Fruit fly (Drosophila melanogaster) whole organism, wandering third instar larva: ENCODE data around the gene CG10984.

Experiments
- Abd-B ChIP-seq: fragments of >200 bp; optimal IDR thresholded peaks from 2 replicates; lab custom pipeline; 2017; ENCODE audit warnings: missing biosample characterization, missing genetic modification characterization
- Dfd ChIP-seq: fragments of >200 bp; optimal IDR thresholded peaks from 2 replicates; lab custom pipeline; 2017; ENCODE audit warnings: missing biosample characterization, missing genetic modification characterization
- Dif ChIP-seq: fragments of 200-275, 200-300 bp; sonication (Bioruptor generic); optimal IDR thresholded peaks from 2 replicates; lab custom pipeline; 2018; ENCODE audit warnings: missing biosample characterization, missing genetic modification characterization; ENCODE audit not compliant: partially characterized antibody
- HLH106 ChIP-seq: fragments of 200-800 bp; optimal IDR thresholded peaks from 3 replicates; lab custom pipeline; 2019; ENCODE audit warnings: missing biosample characterization, mild to moderate bottlenecking, missing genetic modification characterization, moderate library complexity
- br ChIP-seq: fragments of 200-800 bp; sonication (Bioruptor generic); optimal IDR thresholded peaks from 2 replicates; lab custom pipeline; 2016; ENCODE audit warnings: missing biosample characterization, missing genetic modification characterization
- dl ChIP-seq, 2 experiments: fragments of 175-275, 200-275 bp in 1 of 2; fragments of 200-275 bp in 1 of 2; sonication (Bioruptor generic); optimal IDR thresholded peaks; lab custom pipeline; 2018; ENCODE audit warnings: mild to moderate bottlenecking in 2 of 2, missing biosample characterization in 2 of 2, missing genetic modification characterization in 2 of 2, moderate library complexity in 2 of 2; ENCODE audit not compliant: partially characterized antibody in 2 of 2, insufficient read depth in 1 of 2
- ey ChIP-seq: fragments of 200-800 bp; sonication (Bioruptor generic); optimal IDR thresholded peaks from 2 replicates; lab custom pipeline; 2016; ENCODE audit warnings: missing biosample characterization, missing genetic modification characterization
- jim ChIP-seq: fragments of 175-275, 200-325 bp; sonication (Bioruptor generic); optimal IDR thresholded peaks from 2 replicates; lab custom pipeline; 2016; ENCODE audit warnings: missing biosample characterization, mild to moderate bottlenecking, missing genetic modification characterization
- lola ChIP-seq: fragments of >200 bp; optimal IDR thresholded peaks from 2 replicates; lab custom pipeline; 2017; ENCODE audit warnings: missing biosample characterization, missing genetic modification characterization
- sv ChIP-seq: fragments of 200-800 bp; sonication (Bioruptor generic); optimal IDR thresholded peaks from 3 replicates; lab custom pipeline; 2016; ENCODE audit warnings: missing biosample characterization, missing genetic modification characterization

DNA sequence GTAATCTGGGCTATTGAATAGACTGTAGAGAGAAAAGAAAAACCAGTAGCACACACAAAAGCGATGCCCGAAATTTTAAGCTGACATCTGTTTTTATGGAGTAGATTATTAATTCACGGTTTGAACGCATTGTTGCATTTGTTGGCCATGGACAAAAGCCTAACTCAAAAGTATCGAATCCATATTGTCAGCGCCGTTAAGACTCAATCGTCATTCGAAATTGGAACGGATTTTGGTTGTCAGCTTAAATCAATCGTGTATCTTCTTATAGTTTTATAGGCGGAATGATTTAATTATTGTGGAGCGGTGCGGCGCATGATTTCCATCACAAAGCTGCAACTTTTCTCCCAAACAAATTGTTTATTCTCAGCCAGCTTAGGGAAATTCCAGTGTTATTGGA lies 38.5 kb upstream of the CG10984 start:
- TF ChIP-seq sv (no peak), Abd-B (GFP tag; lab: Kevin White, UChicago) (no peak), HLH106 (no peak), Dif (GFP tag; lab: Kevin White, UChicago) (no peak), jim (GFP tag; lab: Kevin White, UChicago) (no peak), Dfd (GFP tag; lab: Kevin White, UChicago) (no peak), lola (GFP tag; lab: Kevin White, UChicago) (no peak), br (GFP tag; lab: Kevin White, UChicago) (no peak), ey (GFP tag; lab: Kevin White, UChicago) (no peak), dl (GFP tag; optimal IDR thresholded peaks at IDR 0.05; lab: Kevin White, UChicago; ENCODE audit: insufficient read depth in 1 of 2, partially characterized antibody in 2 of 2) (no peak)
